Fruit fly (Drosophila melanogaster): Measurements from ENCODE around the gene CG34166.

The CG34166 gene

dm6 chr2L:14745068-14745467 is 2.1 kb downstream of the CG34166 start, which contains the start of gene CG42587:
Gene CG42587 (minus strand): TSS chr2L:14745210.
- no peak for TF ChIP-seq CG17801 (GFP tag; optimal IDR thresholded peaks at IDR 0.05; ENCODE audit: partially characterized antibody)

DNA sequence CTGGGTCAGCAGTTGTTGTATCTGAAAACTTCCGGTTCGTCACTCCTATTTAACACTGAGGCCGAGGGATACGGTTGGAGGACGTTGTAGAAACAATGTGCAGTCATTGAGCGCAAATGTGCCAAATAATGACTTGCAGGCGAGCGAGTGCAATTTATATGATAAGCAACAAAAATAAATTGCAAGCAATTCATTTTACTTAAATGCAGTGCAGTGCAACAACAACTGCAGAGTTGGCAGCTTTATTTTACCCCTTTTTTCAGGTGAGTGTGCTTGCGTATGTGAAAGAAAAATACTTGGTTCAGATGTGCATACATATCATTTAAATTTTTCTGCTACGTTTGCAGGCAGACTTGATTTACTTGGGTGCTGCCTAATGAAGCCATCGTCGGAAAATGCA is 3.1 kb downstream of the CG34166 start:
- no peak for TF ChIP-seq CG17801 (GFP tag; optimal IDR thresholded peaks at IDR 0.05; ENCODE audit: partially characterized antibody)

DNA sequence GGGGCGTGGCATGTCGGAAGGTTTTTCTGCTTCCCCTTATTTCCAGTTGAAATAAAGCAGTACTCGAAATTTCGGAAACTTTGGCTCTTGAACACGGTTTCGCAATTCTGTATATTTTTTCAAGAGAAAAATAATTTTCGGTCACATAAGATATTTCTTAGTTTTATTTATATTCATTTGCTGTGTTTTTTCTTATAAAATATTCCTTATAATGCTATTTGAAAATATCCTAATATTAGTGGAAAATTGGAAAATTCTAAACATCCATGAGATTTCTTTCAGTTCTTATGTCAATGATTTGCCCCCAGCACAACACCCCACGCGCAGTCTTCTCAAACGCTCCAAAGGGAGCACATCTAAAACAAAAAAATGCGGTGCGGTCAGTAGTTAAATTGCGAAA is 17.5 kb downstream of the CG34166 start, which contains the start of gene CG4691:
TSS of gene CG4691 (plus strand) at position 301 of the 400 bp plus-strand sequence.
- no peak for TF ChIP-seq CG17801 (GFP tag; optimal IDR thresholded peaks at IDR 0.05; ENCODE audit: partially characterized antibody)

DNA sequence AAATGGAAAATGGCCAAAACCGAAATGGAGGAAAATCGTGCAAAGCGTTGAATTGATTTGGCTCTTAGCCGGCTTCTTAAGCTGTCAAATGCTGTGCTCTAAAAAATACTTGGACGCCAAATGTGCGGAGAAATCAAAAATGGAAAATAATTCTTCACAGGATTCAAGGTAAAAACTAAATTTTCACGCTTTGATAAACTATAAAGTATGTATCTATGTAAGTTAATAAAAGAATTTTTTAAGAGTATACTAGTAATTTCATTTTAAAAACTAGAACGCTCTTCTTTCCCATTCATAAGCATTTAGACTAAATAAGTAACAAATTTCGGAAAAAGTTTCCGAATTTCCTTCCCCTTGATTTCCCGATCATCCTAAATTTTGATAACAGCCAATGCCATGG is 19.5 kb downstream of the CG34166 start, which contains the start of gene CSN1a:
TSS of gene CSN1a (plus strand) at position 301 of the 400 bp plus-strand sequence.
- TF ChIP-seq CG17801 (GFP tag; optimal IDR thresholded peaks at IDR 0.05; ENCODE audit: partially characterized antibody) = no peak

DNA sequence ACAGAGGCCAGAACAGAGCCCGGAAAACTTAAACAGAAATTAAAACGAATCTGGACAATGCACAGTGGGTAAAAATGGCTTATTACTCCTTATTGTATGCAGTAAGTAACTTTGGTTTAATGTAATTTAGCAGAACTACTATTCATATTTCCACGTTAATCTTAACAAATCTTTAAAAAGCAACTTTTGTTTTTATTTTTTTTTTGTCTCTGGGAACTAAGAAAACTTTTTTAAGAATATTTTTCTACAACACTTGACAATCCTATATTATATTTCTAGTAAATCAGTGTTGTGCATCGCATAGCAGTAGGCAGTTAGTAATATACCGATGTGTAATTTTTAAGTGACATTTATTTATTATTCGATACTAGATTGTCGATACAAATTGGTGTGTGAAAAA is 22.6 kb downstream of the CG34166 start, which contains the start of gene CG4701:
TSS of gene CG4701 (plus strand) at position 301 of the 400 bp plus-strand sequence.
- TF ChIP-seq CG17801 (GFP tag; optimal IDR thresholded peaks at IDR 0.05; ENCODE audit: partially characterized antibody) = no peak

- no peak for TF ChIP-seq CG17801 (GFP tag; optimal IDR thresholded peaks at IDR 0.05; ENCODE audit: partially characterized antibody)
Observed at dm6 chr2L:14774713-14775112, 31.7 kb downstream of the CG34166 start, which contains the start of gene CG4650. Gene CG4650 (minus strand): TSS chr2L:14774981.

dm6 chr2L:14784498-14784897 is 41.5 kb downstream of the CG34166 start, which contains the start of gene CG18636:
Gene CG18636 (minus strand): TSS chr2L:14784598.
- TF ChIP-seq CG17801 (GFP tag; optimal IDR thresholded peaks at IDR 0.05; ENCODE audit: partially characterized antibody) = no peak
